Fruit fly (Drosophila melanogaster) whole organism, embryonic: ENCODE results near the gene Gk2.

Source experiments
- C15 ChIP-seq: fragments of 200-800 bp; sonication (Bioruptor generic); IDR thresholded peaks from 3 replicates; pipeline ENCODE4 v1.3.6; 2022; ENCODE audit warnings: missing biosample characterization, missing genetic modification characterization
- CG10431 ChIP-seq: fragments of 200-800 bp; sonication (Bioruptor generic); optimal IDR thresholded peaks from 3 replicates; lab custom pipeline; 2018; ENCODE audit warnings: missing biosample characterization, mild to moderate bottlenecking, missing genetic modification characterization
- CG12391 ChIP-seq: fragments of 200-800 bp; sonication (Bioruptor generic); optimal IDR thresholded peaks from 3 replicates; lab custom pipeline; 2018; ENCODE audit warnings: missing biosample characterization, mild to moderate bottlenecking, missing genetic modification characterization, moderate library complexity
- CG1529 ChIP-seq: fragments of 200-800 bp; sonication (Bioruptor generic); optimal IDR thresholded peaks from 3 replicates; lab custom pipeline; 2018; ENCODE audit warnings: missing biosample characterization, missing genetic modification characterization
- CG1647 ChIP-seq: fragments of 200-800 bp; sonication (Bioruptor generic); optimal IDR thresholded peaks from 3 replicates; lab custom pipeline; 2016; ENCODE audit warnings: missing biosample characterization, missing genetic modification characterization
- CG17359 ChIP-seq: fragments of 200-800 bp; sonication (Bioruptor generic); optimal IDR thresholded peaks from 3 replicates; lab custom pipeline; 2018; ENCODE audit warnings: missing biosample characterization, mild to moderate bottlenecking, missing genetic modification characterization, moderate library complexity
- CG30020 ChIP-seq: fragments of 200-800 bp; optimal IDR thresholded peaks from 2 replicates; lab custom pipeline; 2019; ENCODE audit warnings: missing biosample characterization, mild to moderate bottlenecking, missing genetic modification characterization, moderate library complexity
- CG3065 ChIP-seq: fragments of 200-800 bp; sonication (Bioruptor generic); optimal IDR thresholded peaks from 2 replicates; lab custom pipeline; 2016; ENCODE audit warnings: missing biosample characterization, missing genetic modification characterization
- CG32772 ChIP-seq: fragments of 200-800 bp; sonication (Bioruptor generic); IDR thresholded peaks from 2 replicates; pipeline ENCODE4 v1.3.6; 2022; ENCODE audit warnings: missing biosample characterization, missing genetic modification characterization
- CG4424 ChIP-seq: fragments of 200-800 bp; sonication (Bioruptor generic); optimal IDR thresholded peaks from 3 replicates; lab custom pipeline; 2016; ENCODE audit warnings: missing biosample characterization, missing genetic modification characterization
- CG4854 ChIP-seq: fragments of 200-800 bp; sonication (Bioruptor generic); optimal IDR thresholded peaks from 2 replicates; lab custom pipeline; 2016; ENCODE audit warnings: missing biosample characterization, missing genetic modification characterization, inconsistent platforms
- CG5180 ChIP-seq: fragments of 200-800 bp; sonication (Bioruptor generic); optimal IDR thresholded peaks from 3 replicates; lab custom pipeline; 2017; ENCODE audit warnings: missing biosample characterization, missing genetic modification characterization, mild to moderate bottlenecking, moderate library complexity, missing genetic modification reagents
- CG6854 ChIP-seq: fragments of 200-800 bp; sonication (Bioruptor generic); optimal IDR thresholded peaks from 3 replicates; lab custom pipeline; 2017; ENCODE audit warnings: missing biosample characterization, mild to moderate bottlenecking, missing genetic modification characterization
- CG7271 ChIP-seq: fragments of 200-800 bp; sonication (Bioruptor generic); optimal IDR thresholded peaks from 2 replicates; lab custom pipeline; 2018; ENCODE audit warnings: missing biosample characterization, mild to moderate bottlenecking, missing genetic modification characterization, moderate library complexity
- CG7745 ChIP-seq: fragments of 200-800 bp; sonication (Bioruptor generic); optimal IDR thresholded peaks from 2 replicates; lab custom pipeline; 2018; ENCODE audit warnings: missing biosample characterization, mild to moderate bottlenecking, missing genetic modification characterization, moderate library complexity
- CG8281 ChIP-seq: fragments of 200-800 bp; sonication (Bioruptor generic); optimal IDR thresholded peaks from 2 replicates; lab custom pipeline; 2018; ENCODE audit warnings: missing biosample characterization, mild to moderate bottlenecking, missing genetic modification characterization, moderate library complexity
- CG8944 ChIP-seq: fragments of 200-800 bp; sonication (Bioruptor generic); optimal IDR thresholded peaks from 3 replicates; lab custom pipeline; 2016; ENCODE audit warnings: missing biosample characterization, missing genetic modification characterization
- CHES-1-like ChIP-seq: fragments of 200-800 bp; sonication (Bioruptor generic); optimal IDR thresholded peaks from 2 replicates; lab custom pipeline; 2016; ENCODE audit warnings: missing biosample characterization, missing genetic modification characterization
- Fer2 ChIP-seq: fragments of 200-800 bp; sonication (Bioruptor generic); optimal IDR thresholded peaks from 2 replicates; lab custom pipeline; 2018; ENCODE audit warnings: missing biosample characterization, mild to moderate bottlenecking, missing genetic modification characterization, moderate library complexity
- Hmr ChIP-seq: fragments of 200-800 bp; sonication (Bioruptor generic); optimal IDR thresholded peaks from 3 replicates; lab custom pipeline; 2017; ENCODE audit warnings: mild to moderate bottlenecking, missing biosample characterization, missing genetic modification reagents, missing genetic modification characterization
- Jarid2 ChIP-seq: fragments of 200-800 bp; sonication (Bioruptor generic); optimal IDR thresholded peaks from 3 replicates; lab custom pipeline; 2017; ENCODE audit warnings: mild to moderate bottlenecking, missing biosample characterization, missing genetic modification reagents, missing genetic modification characterization
- Lhr ChIP-seq: fragments of 200-800 bp; sonication (Bioruptor generic); optimal IDR thresholded peaks from 3 replicates; lab custom pipeline; 2017; ENCODE audit warnings: mild to moderate bottlenecking, missing biosample characterization, missing genetic modification reagents, missing genetic modification characterization
- Med ChIP-seq: fragments of 200-800 bp; sonication (Bioruptor generic); peaks from one replicate; lab custom pipeline; 2016; ENCODE audit warnings: missing biosample characterization, missing genetic modification characterization, mild to moderate bottlenecking, inconsistent platforms, moderate library complexity
- Nf-YB ChIP-seq: fragments of 200-800 bp; sonication (Bioruptor generic); optimal IDR thresholded peaks from 3 replicates; lab custom pipeline; 2019; ENCODE audit warnings: missing biosample characterization, mild to moderate bottlenecking, missing genetic modification characterization, moderate library complexity
- Nf-YC ChIP-seq: fragments of 200-800 bp; optimal IDR thresholded peaks from 3 replicates; lab custom pipeline; 2019; ENCODE audit warnings: missing biosample characterization, mild to moderate bottlenecking, missing genetic modification characterization, moderate library complexity
- Pdp1 ChIP-seq, 2 experiments: fragments of 200-800 bp; sonication (Bioruptor generic); optimal IDR thresholded peaks; 3 replicates each; lab custom pipeline; 2016; ENCODE audit warnings: missing biosample characterization in 2 of 2, missing genetic modification characterization in 2 of 2, mild to moderate bottlenecking in 1 of 2, moderate library complexity in 1 of 2
- Rx ChIP-seq: fragments of 200-800 bp; sonication (Bioruptor generic); IDR thresholded peaks from 2 replicates; pipeline ENCODE4 v1.3.6; 2022; ENCODE audit warnings: missing biosample characterization, missing genetic modification characterization
- Side ChIP-seq: fragments of 200-800 bp; sonication (Bioruptor generic); optimal IDR thresholded peaks from 2 replicates; lab custom pipeline; 2016; ENCODE audit warnings: missing biosample characterization, missing genetic modification characterization
- Six4 ChIP-seq: fragments of 200-800 bp; sonication (Bioruptor generic); optimal IDR thresholded peaks from 2 replicates; lab custom pipeline; 2016; ENCODE audit warnings: missing biosample characterization, missing genetic modification characterization
- Sry-β ChIP-seq: fragments of 200-800 bp; sonication (Bioruptor generic); optimal IDR thresholded peaks from 2 replicates; lab custom pipeline; 2018; ENCODE audit warnings: missing biosample characterization, mild to moderate bottlenecking, missing genetic modification characterization, moderate library complexity
- Usf ChIP-seq: fragments of 200-800 bp; sonication (Bioruptor generic); optimal IDR thresholded peaks from 2 replicates; lab custom pipeline; 2017; ENCODE audit warnings: missing genotype, missing biosample characterization, missing genetic modification characterization
- abd-A ChIP-seq: fragments of 200-800 bp; sonication (Bioruptor generic); optimal IDR thresholded peaks from 3 replicates; lab custom pipeline; 2019; ENCODE audit warnings: missing biosample characterization, mild to moderate bottlenecking, missing genetic modification characterization, moderate library complexity
- ato ChIP-seq: fragments of 200-800 bp; sonication (Bioruptor generic); IDR thresholded peaks from 2 replicates; pipeline ENCODE4 v1.3.6; 2022; ENCODE audit warnings: missing biosample characterization, missing genetic modification characterization; ENCODE audit not compliant: partially characterized antibody
- bsh ChIP-seq, 2 experiments: fragments of 200-800 bp; sonication (Bioruptor generic); optimal IDR thresholded peaks; 2 replicates each; lab custom pipeline; 2017 to 2018; ENCODE audit warnings: mild to moderate bottlenecking in 2 of 2, missing biosample characterization in 2 of 2, missing genetic modification characterization in 2 of 2, moderate library complexity in 1 of 2
- chn ChIP-seq: fragments of 200-800 bp; sonication (Bioruptor generic); optimal IDR thresholded peaks from 2 replicates; lab custom pipeline; 2016; ENCODE audit warnings: missing biosample characterization, missing genetic modification characterization
- crc ChIP-seq: fragments of 200-800 bp; sonication (Bioruptor generic); optimal IDR thresholded peaks from 2 replicates; lab custom pipeline; 2016; ENCODE audit warnings: missing biosample characterization, missing genetic modification characterization
- fd102C ChIP-seq: fragments of 200-800 bp; sonication (Bioruptor generic); optimal IDR thresholded peaks from 2 replicates; lab custom pipeline; 2018; ENCODE audit warnings: missing biosample characterization, mild to moderate bottlenecking, missing genetic modification characterization, moderate library complexity
- gsb-n ChIP-seq: fragments of 200-800 bp; sonication (Bioruptor generic); optimal IDR thresholded peaks from 3 replicates; lab custom pipeline; 2018; ENCODE audit warnings: missing biosample characterization, mild to moderate bottlenecking, missing genetic modification characterization
- gt ChIP-seq: fragments of 200-800 bp; sonication (Bioruptor generic); IDR thresholded peaks from 2 replicates; pipeline ENCODE4 v1.3.6; 2022; ENCODE audit warnings: missing biosample characterization, missing genetic modification characterization
- her ChIP-seq: fragments of 200-800 bp; sonication (Bioruptor generic); optimal IDR thresholded peaks from 2 replicates; lab custom pipeline; 2016; ENCODE audit warnings: missing biosample characterization, missing genetic modification characterization
- kah ChIP-seq: fragments of 200-800 bp; sonication (Bioruptor generic); optimal IDR thresholded peaks from 2 replicates; lab custom pipeline; 2018; ENCODE audit warnings: missing biosample characterization, mild to moderate bottlenecking, missing genetic modification characterization
- lab ChIP-seq: fragments of 200-800 bp; sonication (Bioruptor generic); optimal IDR thresholded peaks from 3 replicates; lab custom pipeline; 2017; ENCODE audit warnings: missing biosample characterization, missing genetic modification characterization, mild to moderate bottlenecking, moderate library complexity, missing genetic modification reagents
- pros ChIP-seq: fragments of 200-800 bp; sonication (Bioruptor generic); optimal IDR thresholded peaks from 3 replicates; lab custom pipeline; 2019; ENCODE audit warnings: missing biosample characterization, mild to moderate bottlenecking, missing genetic modification characterization, moderate library complexity
- row ChIP-seq: fragments of 200-800 bp; sonication (Bioruptor generic); IDR thresholded peaks from 3 replicates; pipeline ENCODE4 v1.3.6; 2022; ENCODE audit warnings: missing biosample characterization, missing genetic modification characterization
- seq ChIP-seq: fragments of 200-800 bp; sonication (Bioruptor generic); IDR thresholded peaks from 2 replicates; pipeline ENCODE4 v1.3.6; 2022; ENCODE audit warnings: missing biosample characterization, missing genetic modification characterization
- sim ChIP-seq: fragments of 200-800 bp; sonication (Bioruptor generic); IDR thresholded peaks from 2 replicates; pipeline ENCODE4 v1.3.6; 2022; ENCODE audit warnings: missing biosample characterization, missing genetic modification characterization
- sob ChIP-seq: fragments of 200-800 bp; sonication (Bioruptor generic); IDR thresholded peaks from 2 replicates; pipeline ENCODE4 v1.3.6; 2022; ENCODE audit warnings: missing biosample characterization, missing genetic modification characterization
- ssp ChIP-seq: fragments of 200-800 bp; sonication (Bioruptor generic); IDR thresholded peaks from 2 replicates; pipeline ENCODE4 v1.3.6; 2022; ENCODE audit warnings: missing biosample characterization, missing genetic modification characterization
- usp ChIP-seq: fragments of >200 bp; optimal IDR thresholded peaks from 2 replicates; lab custom pipeline; 2017; ENCODE audit warnings: missing biosample characterization, missing genetic modification characterization

The Gk2 gene

dm6 chr3L:1690727-1691413 lies 47.3 kb upstream of the Gk2 start (continued):
- no peak for TF ChIP-seq Lhr
- TF ChIP-seq Fer2 (tag; lab: Kevin White, UChicago): no peak
- peak; percentile 57 for TF ChIP-seq CG4424 (GFP tag; lab: Kevin White, UChicago)
- peak; percentile 8 for TF ChIP-seq CG8944 (GFP tag; lab: Kevin White, UChicago)
- TF ChIP-seq gsb-n (tag; lab: Kevin White, UChicago): no peak
- TF ChIP-seq pros (GFP tag; lab: Kevin White, UChicago): no peak
- TF ChIP-seq sob (GFP tag; lab: Robert Waterston, UW): 0 out of 2 replicates have a peak, but pooled peaks have one; percentile 10
- no peak for TF ChIP-seq CG3065 (GFP tag; lab: Kevin White, UChicago)
- TF ChIP-seq Nf-YC (tag; lab: Kevin White, UChicago): no peak
- TF ChIP-seq CG1529 (GFP tag; lab: Kevin White, UChicago): peak; percentile 11
- TF ChIP-seq CG17359 (tag; lab: Kevin White, UChicago): peak; percentile 52
- no peak for TF ChIP-seq CG30020 (tag; lab: Kevin White, UChicago)
- peak; percentile 27 for TF ChIP-seq CG12391 (tag; lab: Kevin White, UChicago)
- no peak for TF ChIP-seq CG8281
- TF ChIP-seq ato: no peak
- TF ChIP-seq row (GFP tag; lab: Robert Waterston, UW): peak; percentile 52
- no peak for TF ChIP-seq sim (GFP tag; lab: Robert Waterston, UW)
- peak; percentile 39 for TF ChIP-seq CG5180 (GFP tag; lab: Kevin White, UChicago)
- TF ChIP-seq CG7745 (tag; lab: Kevin White, UChicago): no peak
- peak; percentile 68 for TF ChIP-seq lab (GFP tag; lab: Kevin White, UChicago)
- no peak for TF ChIP-seq chn
- no peak for TF ChIP-seq Sry-β (GFP tag; lab: Kevin White, UChicago)
- no peak for TF ChIP-seq CG1647 (GFP tag; lab: Kevin White, UChicago)
- TF ChIP-seq crc: no peak
- TF ChIP-seq Rx (GFP tag; lab: Robert Waterston, UW): no peak
- TF ChIP-seq CHES-1-like (GFP tag; lab: Kevin White, UChicago): peak; percentile 3
- no peak for TF ChIP-seq Six4
- TF ChIP-seq Jarid2: peak; percentile 19
- TF ChIP-seq Pdp1 (GFP tag; optimal IDR thresholded peaks at IDR 0.05; lab: Kevin White, UChicago): no peak
- TF ChIP-seq CG32772 (GFP tag; lab: Robert Waterston, UW): peak; percentile 52; the same call in 1 of the 2 replicates
- TF ChIP-seq gt (GFP tag; lab: Robert Waterston, UW): peak; percentile 30; the same call in 1 of the 2 replicates
- peak; percentile 65 for TF ChIP-seq bsh (GFP tag; optimal IDR thresholded peaks at IDR 0.05; lab: Kevin White, UChicago)
- peak; percentile 76 for TF ChIP-seq Med (GFP tag; lab: Kevin White, UChicago)
- TF ChIP-seq her (GFP tag; lab: Kevin White, UChicago): no peak
- no peak for TF ChIP-seq CG6854 (GFP tag; lab: Kevin White, UChicago)
- peak; percentile 50; the same call in 1 of the 2 replicates for TF ChIP-seq seq
- TF ChIP-seq Hmr (GFP tag; lab: Kevin White, UChicago): peak; percentile 21
- TF ChIP-seq kah (GFP tag; lab: Kevin White, UChicago): no peak
- TF ChIP-seq C15 (GFP tag; lab: Robert Waterston, UW): no peak
- no peak for TF ChIP-seq Usf (GFP tag; lab: Kevin White, UChicago)
- no peak for TF ChIP-seq CG4854 (GFP tag; lab: Kevin White, UChicago)
- no peak for TF ChIP-seq usp (GFP tag; lab: Kevin White, UChicago)
- no peak for TF ChIP-seq CG7271 (tag; lab: Kevin White, UChicago)
- TF ChIP-seq Side (GFP tag; lab: Kevin White, UChicago): no peak
- TF ChIP-seq ssp (GFP tag; lab: Robert Waterston, UW): no peak
- TF ChIP-seq fd102C (GFP tag; lab: Kevin White, UChicago): no peak
- TF ChIP-seq abd-A (tag; lab: Kevin White, UChicago): no peak
- peak; percentile 69 for TF ChIP-seq CG10431 (GFP tag; lab: Kevin White, UChicago)
- TF ChIP-seq Nf-YB: no peak
